Fruit fly (Drosophila melanogaster): ENCODE data around the gene CG17982.
A peak's percentile ranks its signal among the peaks of the same experiment; 100 is the strongest.

The CG17982 gene

DNA sequence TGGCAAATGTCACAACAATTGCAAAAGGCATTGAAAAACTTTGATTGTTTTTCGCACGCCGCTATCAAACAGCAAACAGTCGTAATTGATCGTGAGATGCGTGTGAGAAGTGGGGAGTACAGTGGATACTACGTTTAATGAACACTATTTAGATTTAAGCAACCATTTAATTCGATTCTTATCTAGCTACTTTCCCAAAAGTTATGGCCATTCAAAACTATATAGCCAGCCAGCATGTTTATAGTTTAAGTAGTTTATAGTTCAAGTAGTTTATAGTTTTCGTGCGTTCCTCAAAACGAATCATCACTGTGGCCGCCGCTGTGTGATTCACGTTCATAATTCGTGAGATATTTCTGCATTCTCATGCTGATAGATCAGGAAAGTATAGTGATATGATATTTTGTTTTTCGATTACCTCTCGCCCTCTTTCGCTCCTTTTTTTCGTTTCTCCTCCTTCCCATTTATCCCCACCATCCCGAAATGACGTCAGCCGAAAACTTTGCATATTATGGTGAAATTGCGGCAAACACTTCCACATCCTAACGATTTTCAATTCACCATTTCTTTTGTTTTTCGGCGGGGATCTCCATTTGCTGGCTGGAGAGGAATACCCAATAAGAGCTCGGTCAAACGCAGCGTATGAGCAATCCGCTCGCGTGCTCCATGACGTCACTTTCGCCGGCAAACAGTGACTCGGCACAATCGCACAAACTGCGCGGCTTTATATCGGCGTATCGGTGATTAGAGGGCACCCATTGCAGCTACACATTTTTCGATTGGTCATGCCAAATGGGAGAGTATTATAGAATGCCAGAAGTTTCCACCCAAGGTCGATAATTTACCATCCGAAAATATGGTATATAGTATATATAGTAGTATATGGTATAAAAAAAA, 30.0 kb downstream of the CG17982 start:
- TF ChIP-seq EcR (GFP tag; optimal IDR thresholded peaks at IDR 0.05) (no peak), CG15710 (tag; optimal IDR thresholded peaks at IDR 0.05) (peak; percentile 8), D1 (tag; optimal IDR thresholded peaks at IDR 0.05) (no peak), fd96Ca (GFP tag; IDR thresholded peaks at IDR 0.05) (0 out of 3 replicates have a peak, but pooled peaks have one; percentile 10), CG9948 (tag; optimal IDR thresholded peaks at IDR 0.05) (peak; percentile 5)

DNA sequence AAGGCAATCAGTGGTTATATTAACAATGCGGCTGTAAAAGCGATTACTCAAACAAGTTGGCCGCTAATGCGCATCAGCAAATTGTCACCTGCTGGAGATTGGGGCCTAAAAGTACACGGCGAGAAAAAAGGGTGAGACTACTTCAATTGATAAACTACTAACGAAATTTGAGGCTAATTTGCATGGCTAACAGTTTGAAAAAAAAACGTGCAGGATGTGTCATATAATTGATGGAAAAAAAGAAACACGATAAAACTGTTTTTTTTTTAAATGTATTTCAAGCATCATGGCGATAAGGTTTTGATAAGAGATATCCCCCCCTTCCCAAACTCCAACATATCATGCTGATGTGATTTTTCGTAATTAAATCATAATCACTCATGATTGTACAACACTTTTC, 30.9 kb downstream of the CG17982 start:
- no peak for TF ChIP-seq Ets98B (GFP tag; IDR thresholded peaks at IDR 0.05)
- TF ChIP-seq CG8159 (tag; optimal IDR thresholded peaks at IDR 0.05) = no peak
- no peak for TF ChIP-seq CG12605 (GFP tag; IDR thresholded peaks at IDR 0.05)
- TF ChIP-seq CG15710 (tag; optimal IDR thresholded peaks at IDR 0.05) = no peak
- TF ChIP-seq Pif1A (GFP tag; optimal IDR thresholded peaks at IDR 0.05) = no peak
- 0 out of 3 replicates have a peak, but pooled peaks have one; percentile 14 for TF ChIP-seq fd96Ca (GFP tag; IDR thresholded peaks at IDR 0.05)
- no peak for TF ChIP-seq CG17806 (tag; optimal IDR thresholded peaks at IDR 0.05)
- no peak for TF ChIP-seq CG8301 (tag; optimal IDR thresholded peaks at IDR 0.05)

DNA sequence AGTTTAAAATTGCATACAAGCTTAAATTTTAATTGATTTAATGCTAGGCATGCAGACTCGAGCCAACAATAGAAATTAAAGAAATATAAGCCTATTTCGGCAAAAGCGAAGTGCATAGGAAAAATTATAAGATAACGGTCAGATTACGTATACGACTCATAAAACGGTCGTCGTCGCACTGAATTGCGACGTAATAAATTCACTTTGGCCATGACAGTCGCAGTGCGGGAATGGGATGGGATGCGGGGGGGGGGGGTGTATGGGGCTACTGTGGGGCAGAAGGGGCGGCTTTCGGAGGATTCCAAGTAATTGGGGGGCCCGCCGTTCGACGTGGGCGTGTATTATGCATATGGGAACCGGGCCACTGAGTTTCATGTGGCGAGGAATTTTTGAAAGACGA, 32.7 kb downstream of the CG17982 start:
- TF ChIP-seq CG14655 (GFP tag; optimal IDR thresholded peaks at IDR 0.05) = no peak
- no peak for TF ChIP-seq Pif1B (GFP tag; optimal IDR thresholded peaks at IDR 0.05)
- TF ChIP-seq D1 (tag; optimal IDR thresholded peaks at IDR 0.05) = no peak
- no peak for TF ChIP-seq CG8301 (tag; optimal IDR thresholded peaks at IDR 0.05)
- TF ChIP-seq EcR (GFP tag; optimal IDR thresholded peaks at IDR 0.05) = no peak
- no peak for TF ChIP-seq gl (tag; optimal IDR thresholded peaks at IDR 0.05)
- no peak for TF ChIP-seq CG9948 (tag; optimal IDR thresholded peaks at IDR 0.05)
- no peak for TF ChIP-seq Pif1A (GFP tag; optimal IDR thresholded peaks at IDR 0.05)
- TF ChIP-seq CG12605 (GFP tag; IDR thresholded peaks at IDR 0.05) = no peak
- no peak for TF ChIP-seq CG32121 (GFP tag; IDR thresholded peaks at IDR 0.05)
- no peak for TF ChIP-seq fd96Ca (GFP tag; IDR thresholded peaks at IDR 0.05)
- TF ChIP-seq CG34367 (tag; optimal IDR thresholded peaks at IDR 0.05) = no peak
- TF ChIP-seq Ets98B (GFP tag; IDR thresholded peaks at IDR 0.05) = no peak
- no peak for TF ChIP-seq rn (GFP tag; IDR thresholded peaks at IDR 0.05)
- TF ChIP-seq CG15710 (tag; optimal IDR thresholded peaks at IDR 0.05) = no peak
- TF ChIP-seq CG8159 (tag; optimal IDR thresholded peaks at IDR 0.05) = no peak
- TF ChIP-seq CG4496 (GFP tag; IDR thresholded peaks at IDR 0.05) = no peak

DNA sequence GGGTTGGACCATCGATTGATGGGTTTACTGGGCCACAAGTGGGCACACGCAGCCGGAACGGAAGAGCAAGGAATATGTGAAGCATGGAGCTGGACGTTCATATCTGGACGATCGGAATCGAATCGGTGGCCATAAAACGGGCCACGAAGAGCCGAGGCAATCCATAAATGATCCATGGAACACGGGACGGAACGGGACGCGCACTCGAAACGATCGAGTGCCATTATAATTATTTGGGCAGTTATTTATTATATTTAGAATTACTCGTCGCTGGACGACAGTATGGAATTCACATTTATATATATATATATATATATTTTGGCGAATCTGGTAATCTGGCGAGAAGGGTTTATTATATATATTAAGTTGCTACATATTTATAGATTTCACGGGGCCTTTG, 35.7 kb downstream of the CG17982 start:
- TF ChIP-seq CG4496 (GFP tag; IDR thresholded peaks at IDR 0.05) = no peak
- no peak for TF ChIP-seq CG15710 (tag; optimal IDR thresholded peaks at IDR 0.05)
- no peak for TF ChIP-seq CG12605 (GFP tag; IDR thresholded peaks at IDR 0.05)
- no peak for TF ChIP-seq EcR (GFP tag; optimal IDR thresholded peaks at IDR 0.05)
- no peak for TF ChIP-seq fd96Ca (GFP tag; IDR thresholded peaks at IDR 0.05)
- TF ChIP-seq D1 (tag; optimal IDR thresholded peaks at IDR 0.05) = no peak
- TF ChIP-seq Snoo (tag; optimal IDR thresholded peaks at IDR 0.05) = no peak

DNA sequence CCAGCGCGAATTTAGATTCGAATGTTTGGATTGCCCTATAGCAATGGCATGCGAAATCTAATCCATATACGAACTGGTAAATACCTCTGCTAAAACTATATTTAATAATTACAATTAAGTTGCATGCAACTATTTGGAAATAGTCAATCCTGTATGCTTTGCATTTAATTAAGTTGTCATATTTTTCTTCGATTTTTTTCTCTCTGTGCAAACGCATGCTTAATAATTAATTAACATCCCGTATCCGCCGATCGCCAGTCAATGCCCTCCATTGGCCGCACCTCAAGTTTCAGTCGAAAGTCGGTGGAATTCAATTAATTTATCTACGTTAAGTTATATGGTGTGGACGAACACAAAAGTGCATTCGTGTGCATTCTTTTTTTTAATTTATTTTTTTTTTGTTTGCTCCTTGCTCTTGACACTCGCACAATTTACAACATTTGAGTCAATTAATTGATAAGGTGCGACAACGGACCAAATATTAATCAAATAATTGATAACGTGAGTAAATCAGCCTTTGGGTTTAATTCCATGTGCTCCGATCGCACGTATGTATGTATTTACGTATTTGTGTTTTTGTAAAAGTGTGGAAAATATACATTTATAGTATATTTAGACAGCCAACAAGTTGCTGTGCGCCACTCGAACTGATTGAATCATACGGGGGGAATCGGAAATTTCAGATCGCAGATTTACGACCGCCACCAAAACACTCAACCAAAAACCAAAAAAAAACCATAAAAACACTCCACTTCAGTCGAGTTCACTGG, 37.2 kb downstream of the CG17982 start:
- TF ChIP-seq Pif1A (GFP tag; optimal IDR thresholded peaks at IDR 0.05) = no peak
- TF ChIP-seq CG32121 (GFP tag; IDR thresholded peaks at IDR 0.05) = no peak
- no peak for TF ChIP-seq CG9948 (tag; optimal IDR thresholded peaks at IDR 0.05)
- no peak for TF ChIP-seq gl (tag; optimal IDR thresholded peaks at IDR 0.05)
- TF ChIP-seq CG34367 (tag; optimal IDR thresholded peaks at IDR 0.05) = no peak
- no peak for TF ChIP-seq fd96Ca (GFP tag; IDR thresholded peaks at IDR 0.05)
- no peak for TF ChIP-seq Pif1B (GFP tag; optimal IDR thresholded peaks at IDR 0.05)
- TF ChIP-seq CG10348 (GFP tag; IDR thresholded peaks at IDR 0.05) = no peak
- TF ChIP-seq CG13204 (GFP tag; optimal IDR thresholded peaks at IDR 0.05) = no peak
- no peak for TF ChIP-seq CG4496 (GFP tag; IDR thresholded peaks at IDR 0.05)
- TF ChIP-seq rn (GFP tag; IDR thresholded peaks at IDR 0.05) = no peak
- TF ChIP-seq CG12605 (GFP tag; IDR thresholded peaks at IDR 0.05) = no peak
- no peak for TF ChIP-seq EcR (GFP tag; optimal IDR thresholded peaks at IDR 0.05)
- TF ChIP-seq CG17806 (tag; optimal IDR thresholded peaks at IDR 0.05) = no peak
- no peak for TF ChIP-seq CG15710 (tag; optimal IDR thresholded peaks at IDR 0.05)
- no peak for TF ChIP-seq CG8159 (tag; optimal IDR thresholded peaks at IDR 0.05)
- TF ChIP-seq CG8301 (tag; optimal IDR thresholded peaks at IDR 0.05) = no peak
- TF ChIP-seq D1 (tag; optimal IDR thresholded peaks at IDR 0.05) = no peak

DNA sequence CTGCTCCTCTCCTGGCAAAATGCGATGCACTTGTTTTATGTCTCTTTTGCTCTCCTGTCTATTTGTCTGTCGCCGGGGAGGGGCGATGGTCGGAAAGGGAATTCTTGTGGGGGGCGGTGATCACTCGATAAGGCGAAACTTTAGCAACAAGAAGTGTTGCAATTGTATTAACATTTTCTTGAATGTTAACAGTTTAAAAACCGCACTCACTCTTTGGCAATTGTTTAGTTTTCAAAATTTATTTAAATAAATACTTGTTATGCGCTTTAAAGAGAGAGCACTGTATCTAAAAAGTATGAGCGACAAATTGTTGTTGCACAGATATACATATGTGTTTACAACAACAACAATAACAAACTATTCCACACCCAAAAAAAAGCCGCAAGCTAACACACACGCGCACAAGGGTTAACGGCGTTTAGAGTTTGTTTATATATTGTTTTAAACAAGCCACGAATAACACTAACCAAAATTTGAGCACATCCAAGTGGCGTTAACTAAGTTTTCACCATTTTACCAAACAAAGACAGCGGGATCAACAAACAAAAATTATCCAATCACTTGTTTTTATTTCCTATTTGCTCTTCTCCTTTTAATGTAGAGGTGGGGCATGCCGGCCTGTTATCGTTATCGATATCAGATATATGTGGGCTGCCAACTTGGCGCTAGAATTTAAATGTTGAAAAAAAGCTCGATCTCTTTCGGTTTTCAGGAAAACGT, 42.0 kb downstream of the CG17982 start, which contains the start of gene CG2258:
TSS of gene CG2258 (minus strand) at position 617 of the 720 bp plus-strand sequence.
- peak; percentile 87 for TF ChIP-seq CG34367 (tag; optimal IDR thresholded peaks at IDR 0.05)
- peak; percentile 37 for TF ChIP-seq D1 (tag; optimal IDR thresholded peaks at IDR 0.05)
- TF ChIP-seq CG13204 (GFP tag; optimal IDR thresholded peaks at IDR 0.05) = peak; percentile 73
- peak; percentile 93 for TF ChIP-seq CG14655 (GFP tag; optimal IDR thresholded peaks at IDR 0.05)
- peak; percentile 91 for TF ChIP-seq rn (GFP tag; IDR thresholded peaks at IDR 0.05)
- peak; percentile 98 for TF ChIP-seq CG4496 (GFP tag; IDR thresholded peaks at IDR 0.05)
- TF ChIP-seq CG8301 (tag; optimal IDR thresholded peaks at IDR 0.05) = peak; percentile 91
- peak; percentile 89 for TF ChIP-seq CG17806 (tag; optimal IDR thresholded peaks at IDR 0.05)
- peak; percentile 96 for TF ChIP-seq fd96Ca (GFP tag; IDR thresholded peaks at IDR 0.05)
- peak; percentile 91 for TF ChIP-seq Pif1B (GFP tag; optimal IDR thresholded peaks at IDR 0.05)
- peak; percentile 40 for TF ChIP-seq Snoo (tag; optimal IDR thresholded peaks at IDR 0.05)
- peak; percentile 88 for TF ChIP-seq CG8159 (tag; optimal IDR thresholded peaks at IDR 0.05)
- TF ChIP-seq CG9948 (tag; optimal IDR thresholded peaks at IDR 0.05) = peak; percentile 88
- TF ChIP-seq CG10348 (GFP tag; IDR thresholded peaks at IDR 0.05) = peak; percentile 73; the same call in 1 of the 2 replicates
- peak; percentile 91 for TF ChIP-seq CG15710 (tag; optimal IDR thresholded peaks at IDR 0.05)
- TF ChIP-seq gl (tag; optimal IDR thresholded peaks at IDR 0.05) = peak; percentile 70
- TF ChIP-seq Ets98B (GFP tag; IDR thresholded peaks at IDR 0.05) = peak; percentile 97
- peak; percentile 97 for TF ChIP-seq CG32121 (GFP tag; IDR thresholded peaks at IDR 0.05)
- TF ChIP-seq EcR (GFP tag; optimal IDR thresholded peaks at IDR 0.05) = no peak
- peak; percentile 88 for TF ChIP-seq Pif1A (GFP tag; optimal IDR thresholded peaks at IDR 0.05)
- TF ChIP-seq CG12605 (GFP tag; IDR thresholded peaks at IDR 0.05) = peak; percentile 96

Data from whole organism, pupa.